Fruit fly (Drosophila melanogaster) whole organism, embryonic: ENCODE results near the gene Dbp21E2.

Experiments
- B-H1 ChIP-seq: fragments of 200-800 bp; sonication (Bioruptor generic); IDR thresholded peaks from 3 replicates; pipeline ENCODE4 v1.3.6; 2022; ENCODE audit warnings: missing biosample characterization, missing genetic modification characterization
- B-H2 ChIP-seq: fragments of 200-800 bp; sonication (Bioruptor generic); optimal IDR thresholded peaks from 2 replicates; lab custom pipeline; 2018; ENCODE audit warnings: missing biosample characterization, mild to moderate bottlenecking, missing genetic modification characterization
- CG11695 ChIP-seq: fragments of 200-800 bp; sonication (Bioruptor generic); IDR thresholded peaks from 3 replicates; pipeline ENCODE4 v1.3.6; 2022; ENCODE audit warnings: missing biosample characterization, missing genetic modification characterization
- CG12219 ChIP-seq: fragments of 200-800 bp; sonication (Bioruptor generic); optimal IDR thresholded peaks from 3 replicates; lab custom pipeline; 2018; ENCODE audit warnings: missing biosample characterization, mild to moderate bottlenecking, missing genetic modification characterization
- CG18619 ChIP-seq: fragments of 200-800 bp; sonication (Bioruptor generic); optimal IDR thresholded peaks from 3 replicates; lab custom pipeline; 2017; ENCODE audit warnings: missing biosample characterization, mild to moderate bottlenecking, missing genetic modification characterization
- CG43689 ChIP-seq: fragments of 200-800 bp; sonication (Bioruptor generic); IDR thresholded peaks from 2 replicates; pipeline ENCODE4 v1.3.6; 2022; ENCODE audit warnings: missing biosample characterization, missing genetic modification characterization
- Nf-YB ChIP-seq: fragments of 200-800 bp; sonication (Bioruptor generic); optimal IDR thresholded peaks from 3 replicates; lab custom pipeline; 2019; ENCODE audit warnings: missing biosample characterization, mild to moderate bottlenecking, missing genetic modification characterization, moderate library complexity
- bbx ChIP-seq: fragments of 200-800 bp; sonication (Bioruptor generic); IDR thresholded peaks from 2 replicates; pipeline ENCODE4 v1.3.6; 2022; ENCODE audit warnings: missing biosample characterization, missing genetic modification characterization; ENCODE audit not compliant: partially characterized antibody
- bigmax ChIP-seq: fragments of 200-800 bp; sonication (Bioruptor generic); optimal IDR thresholded peaks from 2 replicates; lab custom pipeline; 2018; ENCODE audit warnings: missing biosample characterization, mild to moderate bottlenecking, missing genetic modification characterization
- vfl ChIP-seq: fragments of 200-800 bp; sonication (Bioruptor generic); optimal IDR thresholded peaks from 2 replicates; lab custom pipeline; 2016; ENCODE audit warnings: missing biosample characterization, missing genetic modification characterization

DNA sequence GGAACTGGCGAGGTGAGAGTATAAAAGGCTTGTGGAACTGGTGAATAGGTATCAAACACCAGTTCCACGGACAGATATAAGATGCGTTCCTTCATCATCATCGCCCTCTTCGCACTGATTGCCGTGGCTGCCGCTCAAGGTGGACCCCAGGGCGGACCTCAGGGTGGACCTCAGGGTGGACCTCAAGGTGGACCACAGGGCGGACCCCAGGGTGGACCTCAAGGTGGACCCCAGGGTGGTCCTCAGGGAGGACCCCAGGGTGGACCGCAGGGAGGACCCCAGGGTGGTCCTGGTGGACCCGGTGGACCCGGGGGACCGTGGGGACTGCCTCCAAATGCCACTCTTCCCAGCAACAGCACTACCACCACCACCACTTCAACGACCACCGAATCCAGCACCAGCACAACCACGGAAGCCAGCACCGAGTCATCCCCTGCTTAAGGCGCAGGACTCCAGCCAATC is 32.2 kb upstream of the Dbp21E2 start, which contains the start of gene CG13947:
- TF ChIP-seq Nf-YB, result no peak
- no peak for TF ChIP-seq CG43689 (GFP tag; lab: Robert Waterston, UW)
- no peak for TF ChIP-seq CG12219 (GFP tag; lab: Kevin White, UChicago)
- no peak for TF ChIP-seq bigmax (GFP tag; lab: Kevin White, UChicago)
- no peak for TF ChIP-seq CG18619
- TF ChIP-seq CG11695 (GFP tag; lab: Robert Waterston, UW), result no peak
- TF ChIP-seq vfl (GFP tag; lab: Kevin White, UChicago), result no peak
- no peak for TF ChIP-seq B-H1 (GFP tag; lab: Robert Waterston, UW)
- TF ChIP-seq bbx (GFP tag; lab: Robert Waterston, UW), result no peak
- TF ChIP-seq B-H2, result no peak
